Worm (Caenorhabditis elegans) whole organism, early embryonic: ENCODE results near the gene wrm-1.

ENCODE experiments used
- F13C5.2 ChIP-seq: sonication (generic microtip); optimal IDR thresholded peaks from 2 replicates; lab custom pipeline; 2017; ENCODE audit warnings: mild to moderate bottlenecking, missing genetic modification characterization, inconsistent platforms, missing compliant biosample characterization
- ama-1 ChIP-seq: fragments of 150-350 bp; optimal IDR thresholded peaks from 2 replicates; lab custom pipeline; 2014
- ceh-13 ChIP-seq: fragments of 200-800 bp; sonication (Bioruptor generic); optimal IDR thresholded peaks from 2 replicates; lab custom pipeline; 2018; ENCODE audit warnings: mild to moderate bottlenecking, missing genetic modification characterization, missing compliant biosample characterization
- flt-1 ChIP-seq: fragments of 200-800 bp; sonication (Bioruptor generic); IDR thresholded peaks from 2 replicates; pipeline ENCODE4 v1.3.6; 2022; ENCODE audit warnings: missing genetic modification characterization, missing compliant biosample characterization
- hnd-1 ChIP-seq: sonication (generic microtip); optimal IDR thresholded peaks from 2 replicates; lab custom pipeline; 2016; ENCODE audit warnings: missing genetic modification characterization, missing compliant biosample characterization
- pes-1 ChIP-seq: fragments of 200-800 bp; sonication (Bioruptor generic); IDR thresholded peaks from 2 replicates; pipeline ENCODE4 v1.3.6; 2022; ENCODE audit warnings: missing genetic modification reagents, missing genetic modification characterization, missing compliant biosample characterization

DNA sequence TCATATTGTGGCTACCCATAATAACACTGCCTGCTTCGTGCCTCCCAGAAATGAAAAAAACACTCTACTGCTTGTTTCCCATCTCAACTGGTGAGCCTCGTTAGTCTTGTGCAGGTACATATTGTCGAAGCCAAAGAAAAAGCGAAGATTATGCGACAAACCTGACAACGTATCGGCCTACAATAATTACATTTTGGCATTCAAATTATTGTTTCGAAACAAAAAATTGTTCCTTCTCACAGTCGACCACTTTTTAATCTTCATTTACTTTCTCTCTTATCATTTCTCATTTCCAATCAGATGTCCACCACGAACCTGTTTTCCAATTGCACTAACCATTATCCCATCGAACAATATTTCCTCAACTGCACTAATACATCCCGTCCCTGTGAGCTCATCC lies 20.4 kb downstream of the wrm-1 start, which contains the start of gene B0244.15:
- TF ChIP-seq ama-1 (lab: Kevin White, UChicago) (no peak), F13C5.2 (tag; lab: Kevin White, UChicago) (no peak), ceh-13 (GFP tag; lab: Kevin White, UChicago) (no peak), flt-1 (GFP tag; lab: Robert Waterston, UW) (no peak), hnd-1 (tag; lab: Kevin White, UChicago) (no peak), pes-1 (GFP tag; lab: Robert Waterston, UW) (no peak)
